Fruit fly (Drosophila melanogaster) whole organism, embryonic: Measurements from ENCODE around the gene Ugt49B2.
A peak's percentile ranks its signal among the peaks of the same experiment; 100 is the strongest.

Experiments
- Adf1 ChIP-seq: fragments of 200-800 bp; sonication (Bioruptor generic); IDR thresholded peaks from 2 replicates; pipeline ENCODE4 v1.3.6; 2022; ENCODE audit warnings: missing biosample characterization, missing genetic modification characterization
- Blimp-1 ChIP-seq: fragments of 200-800 bp; sonication (Bioruptor generic); optimal IDR thresholded peaks from 3 replicates; lab custom pipeline; 2018; ENCODE audit warnings: missing biosample characterization, missing genetic modification characterization, mild to moderate bottlenecking, moderate library complexity, missing genetic modification reagents
- Bteb2 ChIP-seq: fragments of 200-800 bp; sonication (Bioruptor generic); optimal IDR thresholded peaks from 2 replicates; lab custom pipeline; 2016; ENCODE audit warnings: missing biosample characterization, missing genetic modification characterization
- CG10979 ChIP-seq: fragments of 200-800 bp; sonication (Bioruptor generic); optimal IDR thresholded peaks from 2 replicates; lab custom pipeline; 2018; ENCODE audit warnings: missing biosample characterization, mild to moderate bottlenecking, missing genetic modification characterization, moderate library complexity
- CG11398 ChIP-seq: fragments of 200-800 bp; sonication (Bioruptor generic); optimal IDR thresholded peaks from 2 replicates; lab custom pipeline; 2016; ENCODE audit warnings: missing biosample characterization, missing genetic modification characterization
- CG11456 ChIP-seq: fragments of 200-800 bp; sonication (Bioruptor generic); IDR thresholded peaks from 3 replicates; pipeline ENCODE4 v1.3.6; 2022; ENCODE audit warnings: missing biosample characterization, missing genetic modification characterization
- CG12744 ChIP-seq: fragments of 200-800 bp; sonication (Bioruptor generic); optimal IDR thresholded peaks from 2 replicates; lab custom pipeline; 2016; ENCODE audit warnings: missing biosample characterization, missing genetic modification characterization
- CG13123 ChIP-seq: fragments of 200-800 bp; sonication (Bioruptor generic); optimal IDR thresholded peaks from 2 replicates; lab custom pipeline; 2016; ENCODE audit warnings: missing biosample characterization, missing genetic modification characterization
- CG13287 ChIP-seq: fragments of 200-800 bp; sonication (Bioruptor generic); IDR thresholded peaks from 2 replicates; pipeline ENCODE4 v1.3.6; 2022; ENCODE audit warnings: missing biosample characterization, missing genetic modification characterization; ENCODE audit not compliant: partially characterized antibody
- CG13775 ChIP-seq: fragments of 200-800 bp; sonication (Bioruptor generic); optimal IDR thresholded peaks from 3 replicates; lab custom pipeline; 2017; ENCODE audit warnings: missing biosample characterization, mild to moderate bottlenecking, missing genetic modification characterization
- CG15269 ChIP-seq: fragments of 200-800 bp; sonication (Bioruptor generic); optimal IDR thresholded peaks from 2 replicates; lab custom pipeline; 2018; ENCODE audit warnings: missing biosample characterization, mild to moderate bottlenecking, missing genetic modification characterization, moderate library complexity
- CG1529 ChIP-seq: fragments of 200-800 bp; sonication (Bioruptor generic); optimal IDR thresholded peaks from 3 replicates; lab custom pipeline; 2018; ENCODE audit warnings: missing biosample characterization, missing genetic modification characterization
- CG15696 ChIP-seq: fragments of 200-800 bp; sonication (Bioruptor generic); optimal IDR thresholded peaks from 2 replicates; lab custom pipeline; 2019; ENCODE audit warnings: missing biosample characterization, mild to moderate bottlenecking, missing genetic modification characterization, moderate library complexity
- CG2678 ChIP-seq: fragments of 200-800 bp; sonication (Bioruptor generic); optimal IDR thresholded peaks from 3 replicates; lab custom pipeline; 2019; ENCODE audit warnings: missing biosample characterization, mild to moderate bottlenecking, missing genetic modification characterization, moderate library complexity
- CG34376 ChIP-seq: fragments of 200-800 bp; sonication (Bioruptor generic); optimal IDR thresholded peaks from 2 replicates; lab custom pipeline; 2018; ENCODE audit warnings: missing biosample characterization, mild to moderate bottlenecking, missing genetic modification characterization
- CG43689 ChIP-seq: fragments of 200-800 bp; sonication (Bioruptor generic); IDR thresholded peaks from 2 replicates; pipeline ENCODE4 v1.3.6; 2022; ENCODE audit warnings: missing biosample characterization, missing genetic modification characterization
- CG4730 ChIP-seq: fragments of 200-800 bp; sonication (Bioruptor generic); IDR thresholded peaks from 2 replicates; pipeline ENCODE4 v1.3.6; 2022; ENCODE audit warnings: missing biosample characterization, missing genetic modification characterization
- CG7786 ChIP-seq: fragments of 200-800 bp; sonication (Bioruptor generic); optimal IDR thresholded peaks from 2 replicates; lab custom pipeline; 2016; ENCODE audit warnings: missing biosample characterization, missing genetic modification characterization
- CG8089 ChIP-seq: fragments of 200-800 bp; sonication (Bioruptor generic); optimal IDR thresholded peaks from 3 replicates; lab custom pipeline; 2016; ENCODE audit warnings: missing biosample characterization, missing genetic modification characterization
- CG8478 ChIP-seq: fragments of >200 bp; optimal IDR thresholded peaks from 2 replicates; lab custom pipeline; 2018
- CG8765 ChIP-seq: fragments of 200-800 bp; sonication (Bioruptor generic); IDR thresholded peaks from 2 replicates; pipeline ENCODE4 v1.3.6; 2022; ENCODE audit warnings: missing biosample characterization, missing genetic modification characterization
- CG9876 ChIP-seq: fragments of 200-800 bp; sonication (Bioruptor generic); optimal IDR thresholded peaks from 2 replicates; lab custom pipeline; 2016; ENCODE audit warnings: missing biosample characterization, missing genetic modification characterization
- Dll ChIP-seq: fragments of 200-800 bp; sonication (Bioruptor generic); IDR thresholded peaks from 4 replicates; pipeline ENCODE4 v1.3.6; 2022; ENCODE audit warnings: missing biosample characterization, missing genetic modification characterization; ENCODE audit not compliant: partially characterized antibody
- Dp ChIP-seq: fragments of 200-800 bp; sonication (Bioruptor generic); optimal IDR thresholded peaks from 2 replicates; lab custom pipeline; 2018; ENCODE audit warnings: missing biosample characterization, mild to moderate bottlenecking, missing genetic modification characterization, moderate library complexity
- Elba2 ChIP-seq: fragments of 200-800 bp; sonication (Bioruptor generic); optimal IDR thresholded peaks from 3 replicates; lab custom pipeline; 2016; ENCODE audit warnings: missing biosample characterization, missing genetic modification characterization
- H15 ChIP-seq: fragments of 200-800 bp; sonication (Bioruptor generic); IDR thresholded peaks from 3 replicates; pipeline ENCODE4 v1.3.6; 2022; ENCODE audit warnings: missing biosample characterization, missing genetic modification characterization
- MBD-R2 ChIP-seq: fragments of 200-800 bp; sonication (Bioruptor generic); IDR thresholded peaks from 2 replicates; pipeline ENCODE4 v1.3.6; 2022; ENCODE audit warnings: missing biosample characterization, missing genetic modification characterization
- Meics ChIP-seq: fragments of 200-800 bp; sonication (Bioruptor generic); optimal IDR thresholded peaks from 2 replicates; lab custom pipeline; 2017; ENCODE audit warnings: missing biosample characterization, mild to moderate bottlenecking, missing genetic modification characterization
- Mrtf ChIP-seq: fragments of 200-800 bp; sonication (Bioruptor generic); IDR thresholded peaks from 3 replicates; pipeline ENCODE4 v1.3.6; 2022; ENCODE audit warnings: missing biosample characterization, missing genetic modification characterization
- NC2α ChIP-seq: fragments of 200-800 bp; sonication (Bioruptor generic); optimal IDR thresholded peaks from 2 replicates; lab custom pipeline; 2016; ENCODE audit warnings: missing biosample characterization, missing genetic modification characterization
- Scr ChIP-seq: fragments of 200-800 bp; sonication (Bioruptor generic); IDR thresholded peaks from 2 replicates; pipeline ENCODE4 v1.3.6; 2022; ENCODE audit warnings: missing biosample characterization, missing genetic modification characterization; ENCODE audit not compliant: partially characterized antibody
- Tbp ChIP-seq: fragments of >200 bp; optimal IDR thresholded peaks from 2 replicates; lab custom pipeline; 2018; ENCODE audit warnings: missing biosample characterization, missing genetic modification characterization
- btn ChIP-seq: fragments of 200-800 bp; sonication (Bioruptor generic); optimal IDR thresholded peaks from 2 replicates; lab custom pipeline; 2016; ENCODE audit warnings: missing biosample characterization, missing genetic modification characterization
- cas ChIP-seq: fragments of 200-800 bp; sonication (Bioruptor generic); IDR thresholded peaks from 2 replicates; pipeline ENCODE4 v1.3.6; 2022; ENCODE audit warnings: missing biosample characterization, missing genetic modification characterization
- fru ChIP-seq: fragments of >200 bp; optimal IDR thresholded peaks from 2 replicates; lab custom pipeline; 2017
- gsb-n ChIP-seq: fragments of 200-800 bp; sonication (Bioruptor generic); optimal IDR thresholded peaks from 3 replicates; lab custom pipeline; 2018; ENCODE audit warnings: missing biosample characterization, mild to moderate bottlenecking, missing genetic modification characterization
- hth ChIP-seq: fragments of >200 bp; optimal IDR thresholded peaks from 2 replicates; lab custom pipeline; 2017; ENCODE audit warnings: inconsistent platforms
- insv ChIP-seq, 2 experiments: fragments of 200-800 bp; sonication (Bioruptor generic); optimal IDR thresholded peaks; 3 replicates each; lab custom pipeline; 2016 to 2018; ENCODE audit warnings: missing biosample characterization in 2 of 2, missing genetic modification characterization in 2 of 2
- inv ChIP-seq: fragments of 200-800 bp; sonication (Bioruptor generic); IDR thresholded peaks from 2 replicates; pipeline ENCODE4 v1.3.6; 2022; ENCODE audit warnings: missing biosample characterization, missing genetic modification characterization; ENCODE audit not compliant: partially characterized antibody
- lbe ChIP-seq: fragments of 200-800 bp; sonication (Bioruptor generic); optimal IDR thresholded peaks from 2 replicates; lab custom pipeline; 2016; ENCODE audit warnings: missing biosample characterization, mild to moderate bottlenecking, missing genetic modification characterization
- nerfin-2 ChIP-seq: fragments of 200-800 bp; sonication (Bioruptor generic); IDR thresholded peaks from 2 replicates; pipeline ENCODE4 v1.3.6; 2022; ENCODE audit warnings: missing biosample characterization, missing genetic modification characterization; ENCODE audit not compliant: partially characterized antibody
- oc ChIP-seq: fragments of 200-800 bp; sonication (Bioruptor generic); optimal IDR thresholded peaks from 2 replicates; lab custom pipeline; 2018; ENCODE audit warnings: missing biosample characterization, mild to moderate bottlenecking, missing genetic modification characterization, moderate library complexity
- pho ChIP-seq: fragments of 200-800 bp; sonication (Bioruptor generic); optimal IDR thresholded peaks from 2 replicates; lab custom pipeline; 2016; ENCODE audit warnings: missing biosample characterization, missing genetic modification characterization
- pum ChIP-seq: fragments of 200-800 bp; sonication (Bioruptor generic); optimal IDR thresholded peaks from 2 replicates; lab custom pipeline; 2016; ENCODE audit warnings: missing biosample characterization, missing genetic modification characterization
- schlank ChIP-seq: fragments of 200-800 bp; sonication (Bioruptor generic); optimal IDR thresholded peaks from 2 replicates; lab custom pipeline; 2018; ENCODE audit warnings: missing biosample characterization, mild to moderate bottlenecking, missing genetic modification characterization
- slp2 ChIP-seq: fragments of 200-800 bp; sonication (Bioruptor generic); optimal IDR thresholded peaks from 2 replicates; lab custom pipeline; 2016; ENCODE audit warnings: missing biosample characterization, missing genetic modification characterization
- yki ChIP-seq: fragments of >200 bp; optimal IDR thresholded peaks from 3 replicates; lab custom pipeline; 2018
- z ChIP-seq: fragments of 200-800 bp; sonication (Bioruptor generic); IDR thresholded peaks from 3 replicates; pipeline ENCODE4 v1.3.6; 2022; ENCODE audit warnings: missing biosample characterization, missing genetic modification characterization
- zen ChIP-seq: fragments of 200-800 bp; sonication (Bioruptor generic); optimal IDR thresholded peaks from 3 replicates; lab custom pipeline; 2018; ENCODE audit warnings: missing biosample characterization, mild to moderate bottlenecking, missing genetic modification characterization, moderate library complexity
- zfh2 ChIP-seq: fragments of 200-800 bp; sonication (Bioruptor generic); optimal IDR thresholded peaks from 2 replicates; lab custom pipeline; 2016; ENCODE audit warnings: missing biosample characterization, missing genetic modification characterization

Gene Ugt49B2

DNA sequence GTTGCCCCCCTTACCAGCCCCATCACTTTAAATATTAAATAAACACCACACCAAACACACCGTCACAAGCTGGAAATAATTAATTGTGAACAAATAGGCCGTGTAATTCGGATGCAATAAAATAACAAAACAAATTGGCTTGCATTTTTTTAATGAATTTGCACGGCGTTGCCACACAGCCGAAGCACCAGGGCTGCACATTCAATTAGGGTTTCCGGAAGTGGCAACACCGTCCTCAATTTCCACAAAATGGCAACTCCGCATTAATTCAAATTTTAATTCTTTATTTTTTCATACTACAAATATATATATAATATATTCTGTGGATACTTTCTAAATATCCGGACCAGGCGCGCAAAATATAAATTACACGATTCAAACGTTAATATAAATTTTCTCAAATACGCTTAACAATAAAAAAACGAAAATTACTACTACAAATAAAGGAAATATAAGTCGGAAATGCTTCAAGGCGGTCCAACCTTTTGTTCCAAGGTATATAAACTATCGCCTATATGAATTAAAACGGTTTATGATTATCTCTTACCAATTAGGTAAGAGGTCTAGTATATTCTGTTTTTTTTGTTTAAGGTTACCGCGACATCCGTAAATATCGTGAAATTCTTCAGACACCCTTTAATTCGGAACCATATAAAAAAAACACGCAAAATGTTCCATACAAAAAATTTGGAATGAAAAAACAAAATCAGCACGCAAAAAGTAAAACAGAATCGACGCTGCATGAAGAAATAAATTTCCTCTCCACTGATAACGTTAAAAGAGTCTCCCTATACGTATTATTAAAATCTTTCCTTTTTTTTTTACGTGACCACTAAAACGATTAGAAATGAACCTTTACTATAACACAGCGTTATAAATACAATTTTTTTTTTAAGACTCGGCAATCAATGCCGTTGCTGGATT lies 25.9 kb downstream of the Ugt49B2 start (continued):
- no peak for TF ChIP-seq CG4730 (GFP tag; lab: Robert Waterston, UW)
- peak in 1 of 2 experiments; percentile 58 for TF ChIP-seq insv (GFP tag; optimal IDR thresholded peaks at IDR 0.05; lab: Kevin White, UChicago)
- TF ChIP-seq Adf1 = peak; percentile 25; the same call in 1 of the 2 replicates
- TF ChIP-seq Bteb2 = no peak
- TF ChIP-seq z (GFP tag; lab: Robert Waterston, UW) = no peak
- TF ChIP-seq CG2678 (tag; lab: Kevin White, UChicago) = no peak
- no peak for TF ChIP-seq CG8478
- TF ChIP-seq CG13123 (GFP tag; lab: Kevin White, UChicago) = no peak
- TF ChIP-seq CG34376 (GFP tag; lab: Kevin White, UChicago) = peak; percentile 64
- peak; percentile 36 for TF ChIP-seq CG13775 (GFP tag; lab: Kevin White, UChicago)
- TF ChIP-seq zen = peak; percentile 64
- TF ChIP-seq fru (lab: Kevin White, UChicago) = no peak
- no peak for TF ChIP-seq hth (lab: Kevin White, UChicago)
- no peak for TF ChIP-seq Tbp (GFP tag; lab: Kevin White, UChicago)
- TF ChIP-seq inv (GFP tag; lab: Robert Waterston, UW) = no peak
- TF ChIP-seq schlank (tag; lab: Kevin White, UChicago) = peak; percentile 28
- peak; percentile 73 for TF ChIP-seq Dp (GFP tag; lab: Kevin White, UChicago)
- TF ChIP-seq NC2α (GFP tag; lab: Kevin White, UChicago) = no peak
- no peak for TF ChIP-seq btn
- peak; percentile 71 for TF ChIP-seq CG11456
- no peak for TF ChIP-seq cas (GFP tag; lab: Robert Waterston, UW)
- TF ChIP-seq gsb-n (tag; lab: Kevin White, UChicago) = peak; percentile 0
- TF ChIP-seq CG9876 (GFP tag; lab: Kevin White, UChicago) = no peak
- no peak for TF ChIP-seq zfh2 (GFP tag; lab: Kevin White, UChicago)
- no peak for TF ChIP-seq CG11398 (GFP tag; lab: Kevin White, UChicago)
- peak; percentile 67 for TF ChIP-seq Meics
- TF ChIP-seq pum (GFP tag; lab: Kevin White, UChicago) = no peak
- TF ChIP-seq nerfin-2 (GFP tag; lab: Robert Waterston, UW) = no peak
- TF ChIP-seq CG15269 (tag; lab: Kevin White, UChicago) = no peak
- peak; percentile 93 for TF ChIP-seq MBD-R2 (GFP tag; lab: Robert Waterston, UW)
- no peak for TF ChIP-seq CG8089 (GFP tag; lab: Kevin White, UChicago)
- TF ChIP-seq CG15696 (tag; lab: Kevin White, UChicago) = no peak
- no peak for TF ChIP-seq CG7786 (GFP tag; lab: Kevin White, UChicago)
- TF ChIP-seq yki (lab: Kevin White, UChicago) = no peak
- peak; percentile 8 for TF ChIP-seq lbe (GFP tag; lab: Kevin White, UChicago)
- 0 out of 2 replicates have a peak, but pooled peaks have one; percentile 4 for TF ChIP-seq CG43689
- TF ChIP-seq Scr (GFP tag; lab: Robert Waterston, UW) = no peak
- TF ChIP-seq CG8765 (GFP tag; lab: Robert Waterston, UW) = peak; percentile 44; the same call in 1 of the 2 replicates
- no peak for TF ChIP-seq slp2
- no peak for TF ChIP-seq CG12744 (GFP tag; lab: Kevin White, UChicago)
- TF ChIP-seq CG10979 (tag; lab: Kevin White, UChicago) = peak; percentile 7
- no peak for TF ChIP-seq Mrtf (GFP tag; lab: Robert Waterston, UW)
- TF ChIP-seq CG1529 (GFP tag; lab: Kevin White, UChicago) = no peak
- TF ChIP-seq Elba2 (GFP tag; lab: Kevin White, UChicago) = no peak
- peak; percentile 42; the same call in 1 of the 2 replicates for TF ChIP-seq CG13287
- TF ChIP-seq pho (GFP tag; lab: Kevin White, UChicago) = no peak
- TF ChIP-seq Blimp-1 (GFP tag; lab: Kevin White, UChicago) = no peak
- TF ChIP-seq H15 (GFP tag; lab: Robert Waterston, UW) = no peak
- TF ChIP-seq Dll (GFP tag; lab: Robert Waterston, UW) = 0 out of 4 replicates have a peak, but pooled peaks have one; percentile 42
- no peak for TF ChIP-seq oc (tag; lab: Kevin White, UChicago)
